Fruit fly (Drosophila melanogaster) whole organism: ENCODE measurements around the gene Abcd3.

Experiments used
- CG8478 ChIP-seq: fragments of >200 bp; optimal IDR thresholded peaks from 2 replicates; lab custom pipeline; 2018; ENCODE audit warnings: inconsistent platforms
- Dll ChIP-seq: fragments of >200 bp; optimal IDR thresholded peaks from 2 replicates; lab custom pipeline; 2017
- EcR ChIP-seq, 2 experiments: fragments of >200 bp; optimal IDR thresholded peaks; 2 replicates each; lab custom pipeline; 2017; ENCODE audit warnings: missing biosample characterization in 2 of 2, missing genetic modification characterization in 2 of 2, missing genetic modification reagents in 2 of 2
- pan ChIP-seq: fragments of >200 bp; optimal IDR thresholded peaks from 2 replicates; lab custom pipeline; 2017
- psq ChIP-seq: fragments of >200 bp; optimal IDR thresholded peaks from 2 replicates; lab custom pipeline; 2017
- usp ChIP-seq: fragments of >200 bp; optimal IDR thresholded peaks from 2 replicates; lab custom pipeline; 2017; ENCODE audit warnings: missing biosample characterization, missing genetic modification characterization, mixed read lengths

The Abcd3 gene

dm6 chrX:19750626-19751149, at the start of gene Abcd3:
Gene Abcd3, plus strand, starts transcription at chrX:19750770.
- TF ChIP-seq EcR (GFP tag; optimal IDR thresholded peaks at IDR 0.05; lab: Kevin White, UChicago) (no peak), psq (lab: Kevin White, UChicago) (no peak), Dll (lab: Kevin White, UChicago) (no peak), CG8478 (lab: Kevin White, UChicago) (no peak), usp (GFP tag; lab: Kevin White, UChicago) (no peak)

- TF ChIP-seq pan (lab: Kevin White, UChicago) (no peak), CG8478 (lab: Kevin White, UChicago) (no peak), psq (lab: Kevin White, UChicago) (no peak), usp (GFP tag; lab: Kevin White, UChicago) (no peak), Dll (lab: Kevin White, UChicago) (no peak), EcR (GFP tag; optimal IDR thresholded peaks at IDR 0.05; lab: Kevin White, UChicago) (no peak)
These were observed 49.0 kb upstream of the Abcd3 start, which contains the start of gene Tcs4 for dm6 chrX:19701611-19702010. Gene Tcs4, minus strand, starts transcription at chrX:19701755.

- no peak for TF ChIP-seq CG8478 (lab: Kevin White, UChicago)
- TF ChIP-seq pan (lab: Kevin White, UChicago), result no peak
- no peak for TF ChIP-seq psq (lab: Kevin White, UChicago)
- no peak for TF ChIP-seq usp (GFP tag; lab: Kevin White, UChicago)
- TF ChIP-seq EcR (GFP tag; optimal IDR thresholded peaks at IDR 0.05; lab: Kevin White, UChicago), result no peak
These were observed 46.5 kb upstream of the Abcd3 start, which contains the start of the genes CG14230 and CG14232 for dm6 chrX:19704083-19704482. Gene CG14230, plus strand, starts transcription at chrX:19704176. Gene CG14232, minus strand, starts transcription at chrX:19704259.

- TF ChIP-seq EcR (GFP tag; optimal IDR thresholded peaks at IDR 0.05; lab: Kevin White, UChicago) (no peak), pan (lab: Kevin White, UChicago) (no peak), CG8478 (lab: Kevin White, UChicago) (no peak), Dll (lab: Kevin White, UChicago) (no peak), psq (lab: Kevin White, UChicago) (no peak), usp (GFP tag; lab: Kevin White, UChicago) (no peak)
These were observed 38.6 kb upstream of the Abcd3 start for dm6 chrX:19711936-19712335.

dm6 chrX:19712898-19713627, 37.5 kb upstream of the Abcd3 start, which contains the start of gene meso18E:
Gene meso18E, minus strand, starts transcription at chrX:19713045.
- TF ChIP-seq CG8478 (lab: Kevin White, UChicago) (no peak), EcR (GFP tag; optimal IDR thresholded peaks at IDR 0.05; lab: Kevin White, UChicago) (no peak), usp (GFP tag; lab: Kevin White, UChicago) (no peak), psq (lab: Kevin White, UChicago) (no peak), pan (lab: Kevin White, UChicago) (no peak), Dll (lab: Kevin White, UChicago) (no peak)

dm6 chrX:19714816-19715215, 35.8 kb upstream of the Abcd3 start:
- TF ChIP-seq psq (lab: Kevin White, UChicago) (no peak), Dll (lab: Kevin White, UChicago) (no peak), CG8478 (lab: Kevin White, UChicago) (no peak), usp (GFP tag; lab: Kevin White, UChicago) (no peak), pan (lab: Kevin White, UChicago) (no peak), EcR (GFP tag; optimal IDR thresholded peaks at IDR 0.05; lab: Kevin White, UChicago) (no peak)

- TF ChIP-seq pan (lab: Kevin White, UChicago) (no peak), Dll (lab: Kevin White, UChicago) (no peak), EcR (GFP tag; optimal IDR thresholded peaks at IDR 0.05; lab: Kevin White, UChicago) (no peak), usp (GFP tag; lab: Kevin White, UChicago) (no peak), CG8478 (lab: Kevin White, UChicago) (no peak), psq (lab: Kevin White, UChicago) (no peak)
These were observed 34.1 kb upstream of the Abcd3 start for dm6 chrX:19716325-19716917.

dm6 chrX:19717041-19717440, 33.5 kb upstream of the Abcd3 start:
- TF ChIP-seq Dll (lab: Kevin White, UChicago), result no peak
- TF ChIP-seq usp (GFP tag; lab: Kevin White, UChicago), result no peak
- TF ChIP-seq psq (lab: Kevin White, UChicago), result no peak
- TF ChIP-seq pan (lab: Kevin White, UChicago), result no peak
- TF ChIP-seq CG8478 (lab: Kevin White, UChicago), result no peak
- no peak for TF ChIP-seq EcR (GFP tag; optimal IDR thresholded peaks at IDR 0.05; lab: Kevin White, UChicago)

dm6 chrX:19717988-19718973, 32.3 kb upstream of the Abcd3 start, which contains the start of gene CG12531:
Gene CG12531, plus strand, starts transcription at chrX:19718923.
- no peak for TF ChIP-seq EcR (GFP tag; optimal IDR thresholded peaks at IDR 0.05; lab: Kevin White, UChicago)
- no peak for TF ChIP-seq CG8478 (lab: Kevin White, UChicago)
- no peak for TF ChIP-seq Dll (lab: Kevin White, UChicago)
- TF ChIP-seq usp (GFP tag; lab: Kevin White, UChicago), result no peak
- TF ChIP-seq pan (lab: Kevin White, UChicago), result no peak
- TF ChIP-seq psq (lab: Kevin White, UChicago), result no peak

dm6 chrX:19730844-19731243, 19.7 kb upstream of the Abcd3 start, which contains the start of gene AP-1-2beta:
Gene AP-1-2beta, plus strand, starts transcription at chrX:19731004.
- TF ChIP-seq Dll (lab: Kevin White, UChicago) (no peak), pan (lab: Kevin White, UChicago) (no peak), CG8478 (lab: Kevin White, UChicago) (no peak), psq (lab: Kevin White, UChicago) (no peak), EcR (GFP tag; optimal IDR thresholded peaks at IDR 0.05; lab: Kevin White, UChicago) (no peak), usp (GFP tag; lab: Kevin White, UChicago) (no peak)
